Fruit fly (Drosophila melanogaster) S2 (cell line): ENCODE results near the gene CG10969.

Experiments
- CG8478 ChIP-seq: fragments of >200 bp; optimal IDR thresholded peaks from 2 replicates; lab custom pipeline; 2018
- CTCF ChIP-seq, 2 experiments: fragments of >200 bp; optimal IDR thresholded peaks; 2 replicates each; lab custom pipeline; 2018

CG10969 gene

DNA sequence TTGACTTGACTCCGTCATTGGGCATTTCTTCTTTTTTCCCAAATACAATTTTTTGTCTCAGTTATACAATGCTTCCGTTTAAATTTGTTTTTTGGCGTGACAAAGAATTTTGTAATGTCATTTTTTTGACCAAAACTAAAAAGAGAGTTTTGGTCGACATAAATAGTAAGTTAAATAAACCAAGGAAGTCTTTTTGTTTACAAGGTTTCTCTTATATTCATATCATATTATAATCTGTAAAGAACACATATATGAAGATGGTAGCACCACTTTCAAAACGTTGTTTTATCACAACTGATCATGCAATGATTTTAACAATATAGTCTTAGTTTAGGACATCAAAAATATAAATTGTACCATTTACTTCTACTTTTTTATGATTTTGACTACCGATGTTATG lies at the start of gene CG10969, which contains the start of gene CG17666:
Gene CG10969 (minus strand): TSS at position 101 of the 400 bp plus-strand sequence.
Gene CG17666 (plus strand): TSS at position 329 of the 400 bp plus-strand sequence.
- TF ChIP-seq CTCF (optimal IDR thresholded peaks at IDR 0.05; lab: Kevin White, UChicago) (no peak), CG8478 (lab: Kevin White, UChicago) (no peak)

DNA sequence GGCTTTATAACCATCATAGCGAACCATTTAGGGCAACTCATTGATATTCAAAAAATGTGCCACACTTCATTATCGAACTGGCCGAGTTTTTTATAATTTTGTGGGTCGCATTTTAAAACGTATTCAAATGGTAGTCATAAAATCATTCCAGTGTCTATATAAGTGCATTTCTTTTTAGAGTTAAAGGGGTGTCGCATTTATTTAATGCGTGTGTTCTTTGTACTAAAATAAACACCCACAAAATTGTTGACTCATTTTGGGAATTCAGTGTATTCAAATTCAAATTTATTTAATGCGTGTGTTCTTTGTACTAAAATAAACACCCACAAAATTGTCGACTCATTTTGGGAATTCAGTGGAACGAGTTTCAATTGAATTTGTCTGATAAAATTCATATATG lies 49.5 kb upstream of the CG10969 start:
- TF ChIP-seq CG8478 (lab: Kevin White, UChicago) (no peak), CTCF (optimal IDR thresholded peaks at IDR 0.05; lab: Kevin White, UChicago) (no peak)

DNA sequence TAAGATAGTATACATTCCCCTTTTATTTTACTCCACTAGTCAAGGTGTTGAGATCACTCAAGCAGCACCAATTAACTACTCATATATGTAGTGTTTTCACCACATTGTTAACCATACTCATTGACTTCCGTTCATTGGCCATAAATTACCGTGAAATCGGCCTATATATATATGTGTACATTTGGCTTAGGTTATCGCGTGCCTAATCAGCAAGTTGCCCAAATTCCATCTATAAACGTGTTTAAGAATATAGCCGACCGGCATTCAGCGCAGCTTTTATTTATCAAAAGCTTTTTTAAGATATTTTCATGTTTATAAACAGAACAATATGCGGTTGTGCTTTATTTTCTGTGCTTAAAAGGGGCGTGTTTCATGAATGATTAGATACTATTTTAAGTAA lies 47.6 kb upstream of the CG10969 start:
- no peak for TF ChIP-seq CTCF (optimal IDR thresholded peaks at IDR 0.05; lab: Kevin White, UChicago)
- TF ChIP-seq CG8478 (lab: Kevin White, UChicago): no peak

DNA sequence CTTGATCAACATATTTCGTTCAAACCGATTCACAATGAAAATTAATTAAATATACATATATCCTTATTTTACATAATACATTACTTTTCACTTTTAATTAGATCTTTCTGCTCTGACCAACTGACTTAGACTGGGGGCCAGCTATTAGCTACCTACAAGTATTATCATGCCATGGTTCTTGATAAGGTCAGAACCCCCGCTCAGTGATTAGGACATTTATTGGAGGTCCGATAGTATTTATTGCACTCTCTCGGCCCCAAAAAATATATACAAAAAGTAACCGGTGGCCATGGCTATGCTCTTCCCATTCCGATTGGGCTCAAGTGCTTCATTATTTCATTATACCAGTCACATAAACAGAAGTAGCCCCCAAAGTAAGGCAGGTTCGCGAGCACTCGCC lies 46.8 kb upstream of the CG10969 start:
- no peak for TF ChIP-seq CTCF (optimal IDR thresholded peaks at IDR 0.05; lab: Kevin White, UChicago)
- no peak for TF ChIP-seq CG8478 (lab: Kevin White, UChicago)

DNA sequence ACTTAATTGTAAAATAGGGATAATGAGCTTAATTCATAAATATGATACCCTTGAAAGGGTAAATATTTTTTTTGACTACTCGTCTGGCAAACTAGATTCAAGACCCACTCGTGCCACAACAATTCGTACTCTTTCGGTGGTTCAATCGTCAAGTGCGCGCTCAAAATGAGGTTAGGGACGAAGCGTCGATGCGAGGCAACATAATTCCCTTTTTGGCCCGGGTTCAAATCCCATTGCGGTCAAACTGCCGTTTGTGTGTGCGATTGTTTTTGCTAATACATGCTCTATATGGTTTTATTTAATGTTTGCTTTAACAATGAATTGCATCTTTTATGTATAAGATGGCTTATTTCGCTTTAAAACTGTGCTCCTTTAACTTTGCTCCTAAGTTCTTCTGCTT lies 34.9 kb upstream of the CG10969 start:
- TF ChIP-seq CTCF (optimal IDR thresholded peaks at IDR 0.05; lab: Kevin White, UChicago): no peak
- no peak for TF ChIP-seq CG8478 (lab: Kevin White, UChicago)

DNA sequence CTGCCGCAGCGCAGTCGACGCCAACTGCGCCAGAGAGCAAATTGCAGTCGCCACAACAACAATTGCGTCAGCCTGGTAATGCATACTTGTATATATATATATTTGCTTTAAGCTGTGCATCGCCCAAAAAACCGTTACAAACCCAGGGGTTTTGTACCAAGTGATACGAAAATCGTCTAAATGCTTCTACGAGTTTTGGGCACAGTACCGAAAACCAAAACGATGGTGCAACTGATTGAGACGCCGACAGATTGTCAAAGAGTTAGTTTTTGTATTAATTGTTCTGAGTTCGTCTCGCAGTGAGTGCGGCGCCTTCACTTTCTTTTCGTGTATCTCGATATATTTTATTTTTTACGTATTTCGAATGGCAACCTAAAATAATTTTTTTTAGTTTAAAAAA lies 33.9 kb upstream of the CG10969 start:
- TF ChIP-seq CTCF (optimal IDR thresholded peaks at IDR 0.05; lab: Kevin White, UChicago) (no peak), CG8478 (lab: Kevin White, UChicago) (no peak)

DNA sequence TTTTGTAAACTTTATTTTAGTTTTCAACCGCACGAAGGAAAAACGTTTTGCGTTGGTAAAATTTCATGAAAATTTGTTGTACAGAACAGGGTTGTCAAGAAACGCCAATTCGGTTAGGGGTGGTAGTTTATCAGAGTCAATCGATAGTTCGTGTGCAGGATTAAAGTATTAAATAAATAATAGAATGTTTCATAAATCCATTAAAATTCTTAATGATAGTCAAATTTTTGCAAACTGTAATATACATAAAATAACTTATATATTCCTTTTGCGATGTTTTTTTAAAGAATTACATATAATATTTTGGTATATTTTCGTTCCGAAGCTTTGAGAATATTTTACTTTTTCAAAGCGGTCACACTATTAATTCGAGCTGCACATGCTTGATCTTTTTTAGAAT lies 33.0 kb upstream of the CG10969 start, which contains the start of the genes Sf3a2 and CG42588:
Gene Sf3a2 (minus strand): TSS at position 113 of the 400 bp plus-strand sequence.
Gene CG42588 (plus strand): TSS at position 348 of the 400 bp plus-strand sequence.
- no peak for TF ChIP-seq CG8478 (lab: Kevin White, UChicago)
- TF ChIP-seq CTCF (optimal IDR thresholded peaks at IDR 0.05; lab: Kevin White, UChicago): no peak

DNA sequence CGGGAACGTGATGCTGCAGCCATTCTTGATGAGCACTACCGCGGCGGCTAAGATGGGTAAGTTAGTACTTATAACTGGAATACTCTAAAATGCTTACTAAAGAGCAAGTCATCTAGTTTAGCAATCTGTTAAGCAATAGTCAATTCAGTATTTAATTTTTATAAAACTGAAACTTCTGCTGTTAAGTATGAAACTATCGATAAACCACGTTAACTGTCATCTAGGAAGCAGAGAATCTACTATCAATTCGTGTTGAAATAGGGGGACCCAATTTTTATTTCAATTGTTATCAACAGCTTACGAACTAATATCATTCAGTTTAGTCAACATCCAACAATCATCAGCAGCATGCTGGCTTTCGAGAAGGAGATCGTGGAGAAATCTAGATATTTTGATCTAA lies 27.5 kb upstream of the CG10969 start, which contains the start of gene CG32110:
Gene CG32110 (plus strand): TSS at position 301 of the 400 bp plus-strand sequence.
- no peak for TF ChIP-seq CG8478 (lab: Kevin White, UChicago)
- no peak for TF ChIP-seq CTCF (optimal IDR thresholded peaks at IDR 0.05; lab: Kevin White, UChicago)

DNA sequence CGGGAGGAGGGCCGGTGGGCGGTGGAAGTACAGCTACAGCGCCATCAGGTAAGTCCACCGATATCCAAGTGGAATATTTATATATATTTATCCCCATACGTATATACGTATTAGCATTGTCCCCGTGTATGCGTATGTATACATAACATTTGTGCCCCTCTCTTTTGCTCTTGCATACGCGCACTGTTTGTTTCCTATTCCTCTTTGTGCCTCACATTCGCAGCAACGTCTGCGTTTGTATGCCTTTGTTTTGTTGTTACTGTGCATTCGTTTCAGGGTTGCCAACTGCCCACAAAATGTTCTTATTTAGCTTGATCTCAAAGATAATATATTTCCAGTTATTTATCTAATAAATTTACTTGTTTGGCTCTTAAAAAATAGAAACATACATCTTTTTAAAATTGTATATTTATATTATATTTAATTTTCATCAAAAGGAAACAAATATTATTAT lies 25.4 kb upstream of the CG10969 start:
- TF ChIP-seq CG8478 (lab: Kevin White, UChicago): no peak
- no peak for TF ChIP-seq CTCF (optimal IDR thresholded peaks at IDR 0.05; lab: Kevin White, UChicago)

DNA sequence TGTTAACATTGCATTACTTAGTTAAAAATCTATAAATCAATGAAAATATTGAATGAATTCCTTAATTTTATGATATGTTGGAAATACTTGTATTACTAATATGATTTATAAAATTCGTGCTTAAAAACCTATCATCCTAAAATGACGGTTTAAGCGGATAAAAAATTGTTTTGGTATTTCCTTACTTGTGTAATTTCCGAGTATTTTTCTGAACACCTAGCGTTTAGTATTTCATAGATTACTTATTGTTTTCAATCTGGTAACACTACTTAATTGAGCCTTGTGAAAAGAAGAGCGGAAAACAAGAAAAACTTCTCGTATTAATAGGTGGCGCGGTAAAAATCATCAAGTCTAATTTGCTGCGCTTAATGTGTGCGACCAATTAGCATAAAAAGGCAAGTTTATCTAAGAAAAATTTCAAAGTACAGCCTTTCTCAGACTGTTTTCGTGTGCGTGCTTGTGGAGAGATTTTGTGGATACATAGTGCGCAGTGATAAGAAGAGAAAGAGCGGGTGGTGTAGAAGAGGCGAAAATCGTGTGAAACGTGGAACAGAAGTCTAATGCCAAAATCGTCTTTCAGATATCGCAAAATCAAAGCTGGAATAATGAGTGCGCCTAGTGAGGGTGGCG lies 24.9 kb upstream of the CG10969 start, which contains the start of gene Sap130:
Gene Sap130 (plus strand): TSS at position 243 of the 630 bp plus-strand sequence.
- TF ChIP-seq CG8478 (lab: Kevin White, UChicago): no peak
- TF ChIP-seq CTCF (optimal IDR thresholded peaks at IDR 0.05; lab: Kevin White, UChicago): peak; percentile 35

DNA sequence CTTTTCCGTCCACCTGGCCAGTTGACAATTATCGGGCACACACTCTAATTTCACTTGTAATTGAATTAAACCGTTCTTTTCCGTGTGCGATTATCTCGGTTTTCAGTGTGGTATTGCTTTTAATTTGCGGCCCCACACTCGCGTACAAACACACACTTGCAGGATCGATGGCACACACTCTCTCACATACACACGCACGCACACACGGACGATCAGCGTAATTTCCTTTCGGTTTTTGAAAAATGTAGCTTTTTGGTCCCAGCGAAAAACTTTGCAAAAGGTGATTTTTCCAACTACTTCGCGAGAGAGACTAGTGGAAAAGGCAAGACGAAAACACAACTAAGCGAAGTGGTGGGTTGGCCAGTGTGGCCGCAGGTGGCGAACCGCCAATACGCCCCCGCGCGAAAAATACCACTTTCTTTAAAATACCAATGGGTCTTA lies 23.9 kb upstream of the CG10969 start, which contains the start of gene Atg1:
Gene Atg1 (minus strand): TSS at position 387 of the 441 bp plus-strand sequence.
- TF ChIP-seq CTCF (optimal IDR thresholded peaks at IDR 0.05; lab: Kevin White, UChicago) (peak; percentile 6 to 15), CG8478 (lab: Kevin White, UChicago) (no peak)

DNA sequence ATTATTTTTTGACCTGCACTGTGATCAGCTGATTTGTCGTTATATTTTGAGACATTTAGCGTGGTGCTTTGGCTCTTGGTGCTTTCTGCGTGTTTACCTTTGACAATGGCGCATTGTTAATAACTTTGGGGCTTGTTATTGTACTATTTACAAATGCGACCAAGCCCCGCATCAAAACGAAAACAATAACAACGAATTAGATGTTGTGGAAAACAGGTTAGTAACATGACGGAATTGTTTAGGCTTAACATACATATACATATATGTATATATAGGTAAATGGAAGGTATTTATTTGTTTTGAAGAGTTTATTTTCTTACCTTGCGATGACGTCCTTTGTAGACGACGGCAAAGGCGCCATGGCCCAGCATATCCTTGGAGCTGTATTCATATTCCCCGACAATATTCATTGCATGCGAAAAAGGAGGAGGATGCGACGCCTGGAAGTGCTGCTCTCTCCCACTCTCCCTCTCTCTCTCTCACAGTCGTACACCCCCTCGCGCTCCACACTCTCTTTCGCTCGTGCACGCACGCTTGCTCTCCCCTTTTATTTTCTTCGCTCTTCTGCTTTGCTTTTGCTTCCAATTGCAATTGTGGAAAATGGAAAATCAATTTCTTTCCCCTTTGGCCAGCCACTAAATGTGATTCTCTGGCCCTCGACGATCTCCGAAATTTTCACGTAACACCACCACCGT lies 23.3 kb upstream of the CG10969 start:
- no peak for TF ChIP-seq CTCF (optimal IDR thresholded peaks at IDR 0.05; lab: Kevin White, UChicago)
- TF ChIP-seq CG8478 (lab: Kevin White, UChicago): no peak

DNA sequence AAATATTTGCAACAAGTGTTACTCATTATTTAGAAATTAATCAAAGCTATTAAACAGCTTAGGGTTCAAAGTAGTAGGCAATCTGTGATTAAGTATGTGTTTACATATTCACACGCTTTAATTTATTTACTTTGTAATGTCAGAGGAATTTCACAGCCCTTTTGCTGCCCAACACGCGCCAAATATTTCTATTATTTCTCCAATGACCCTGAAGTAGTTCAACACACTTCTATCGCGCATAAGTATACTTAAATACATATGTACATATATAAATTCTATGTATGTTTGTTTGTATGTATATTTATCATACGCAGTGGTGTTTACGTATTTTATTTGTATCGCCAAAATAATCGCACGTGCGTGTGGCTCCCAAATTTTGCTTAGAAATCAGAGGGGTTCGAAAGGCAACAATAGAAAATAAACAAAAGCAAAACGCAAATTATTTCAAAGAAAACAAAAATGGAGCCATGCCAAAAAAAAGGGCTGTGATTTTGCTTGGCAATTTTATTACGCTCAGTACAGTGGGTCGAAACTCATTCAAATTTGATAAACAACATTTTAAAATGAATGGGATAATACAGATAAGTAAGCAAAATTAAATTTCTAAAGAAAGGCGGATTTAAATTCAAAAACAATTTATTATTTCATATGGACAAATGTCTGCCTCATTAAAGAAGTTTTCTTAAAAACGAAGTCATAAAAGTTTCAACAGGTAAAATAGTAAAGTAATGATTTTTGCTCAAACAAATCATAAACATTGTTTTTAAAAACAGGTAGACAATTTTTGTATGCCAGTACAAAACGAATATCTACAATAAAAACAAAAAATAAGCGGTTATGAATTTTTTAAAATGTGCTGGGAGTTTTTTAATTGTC lies 22.5 kb upstream of the CG10969 start:
- TF ChIP-seq CTCF (optimal IDR thresholded peaks at IDR 0.05; lab: Kevin White, UChicago): no peak

DNA sequence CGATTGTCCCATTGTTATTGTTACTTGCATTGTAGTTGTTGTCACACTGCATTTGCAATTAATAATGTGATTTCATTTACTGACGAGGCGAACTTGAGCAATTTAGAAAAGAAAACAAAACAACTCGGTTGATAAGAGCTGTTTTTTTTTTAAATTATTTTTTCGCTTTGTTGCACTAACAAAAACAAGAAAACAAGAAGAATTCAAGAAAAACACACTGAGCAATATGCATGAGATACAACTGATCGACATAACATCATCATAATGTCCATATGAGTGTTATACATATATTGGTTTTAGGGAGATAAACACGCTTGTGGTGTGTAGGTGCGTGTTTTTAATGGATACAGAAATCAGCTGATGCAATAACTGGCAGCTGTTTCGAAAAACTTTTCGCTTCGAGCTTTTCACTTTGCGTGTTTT lies 21.6 kb upstream of the CG10969 start:
- TF ChIP-seq CTCF (optimal IDR thresholded peaks at IDR 0.05; lab: Kevin White, UChicago) (no peak), CG8478 (lab: Kevin White, UChicago) (no peak)
